Worm (Caenorhabditis elegans) whole organism, L2 larva: ENCODE results near the gene C26B2.8.

Experiments used
- C34F6.9 ChIP-seq: fragments of 150-350 bp; optimal IDR thresholded peaks from 2 replicates; lab custom pipeline; 2014; ENCODE audit warnings: missing biosample characterization, missing genetic modification characterization
- F13H6.1 ChIP-seq: sonication (generic microtip); optimal IDR thresholded peaks from 2 replicates; lab custom pipeline; 2016; ENCODE audit warnings: missing genetic modification characterization, missing compliant biosample characterization
- R02D3.7 ChIP-seq: fragments of 150-350 bp; optimal IDR thresholded peaks from 2 replicates; lab custom pipeline; 2014; ENCODE audit warnings: missing biosample characterization, missing genetic modification characterization
- Y55F3AM.14 ChIP-seq: fragments of 200-800 bp; sonication (Bioruptor generic); optimal IDR thresholded peaks from 2 replicates; lab custom pipeline; 2018; ENCODE audit warnings: mild to moderate bottlenecking, missing genetic modification characterization, missing compliant biosample characterization
- ZK546.5 ChIP-seq: sonication (generic microtip); optimal IDR thresholded peaks from 2 replicates; lab custom pipeline; 2017; ENCODE audit warnings: missing biosample characterization, missing genetic modification characterization
- alr-1 ChIP-seq: fragments of 150-350 bp; optimal IDR thresholded peaks from 2 replicates; lab custom pipeline; 2014; ENCODE audit warnings: missing biosample characterization, missing genetic modification characterization
- aly-2 ChIP-seq: fragments of 150-350 bp; optimal IDR thresholded peaks from 2 replicates; lab custom pipeline; 2014; ENCODE audit warnings: missing biosample characterization, missing genetic modification characterization
- ama-1 ChIP-seq: fragments of 150-350 bp; optimal IDR thresholded peaks from 2 replicates; lab custom pipeline; 2018; ENCODE audit warnings: inconsistent platforms
- blmp-1 ChIP-seq: sonication (generic microtip); optimal IDR thresholded peaks from 2 replicates; lab custom pipeline; 2017; ENCODE audit warnings: missing genetic modification characterization, mild to moderate bottlenecking, missing compliant biosample characterization, antibody characterized with exemption, moderate library complexity; ENCODE audit not compliant: insufficient read depth
- ceh-16 ChIP-seq: fragments of 150-350 bp; optimal IDR thresholded peaks from 2 replicates; lab custom pipeline; 2014; ENCODE audit warnings: missing biosample characterization, missing genetic modification characterization
- ceh-82 ChIP-seq: fragments of 150-350 bp; optimal IDR thresholded peaks from 2 replicates; lab custom pipeline; 2014; ENCODE audit warnings: missing biosample characterization, missing genetic modification characterization
- crh-2 ChIP-seq: sonication (generic microtip); optimal IDR thresholded peaks from 2 replicates; lab custom pipeline; 2017; ENCODE audit warnings: missing biosample characterization, missing genetic modification characterization
- dmd-4 ChIP-seq: sonication (generic microtip); optimal IDR thresholded peaks from 2 replicates; lab custom pipeline; 2017; ENCODE audit warnings: missing biosample characterization, missing genetic modification characterization
- egl-27 ChIP-seq: sonication (generic microtip); optimal IDR thresholded peaks from 3 replicates; lab custom pipeline; 2017; ENCODE audit warnings: missing biosample characterization, missing genetic modification reagents, missing genetic modification characterization
- elt-1 ChIP-seq: fragments of 150-350 bp; optimal IDR thresholded peaks from 2 replicates; lab custom pipeline; 2014; ENCODE audit warnings: missing biosample characterization, missing genetic modification characterization
- elt-3 ChIP-seq: sonication (generic microtip); optimal IDR thresholded peaks from 2 replicates; lab custom pipeline; 2017; ENCODE audit warnings: missing biosample characterization, missing genetic modification characterization
- fos-1 ChIP-seq: fragments of 150-350 bp; optimal IDR thresholded peaks from 2 replicates; lab custom pipeline; 2014; ENCODE audit warnings: missing biosample characterization, missing genetic modification characterization
- gmeb-1 ChIP-seq: fragments of 150-350 bp; optimal IDR thresholded peaks from 2 replicates; lab custom pipeline; 2014; ENCODE audit warnings: missing biosample characterization, missing genetic modification characterization
- lin-11 ChIP-seq: fragments of 150-350 bp; sonication (generic microtip); optimal IDR thresholded peaks from 2 replicates; lab custom pipeline; 2014; ENCODE audit warnings: missing biosample characterization, missing genetic modification characterization, inconsistent platforms, mixed read lengths
- lin-13 ChIP-seq: fragments of 150-350 bp; optimal IDR thresholded peaks from 2 replicates; lab custom pipeline; 2014; ENCODE audit warnings: missing biosample characterization, missing genetic modification reagents, missing genetic modification characterization
- lin-39 ChIP-seq: fragments of 150-350 bp; optimal IDR thresholded peaks from 2 replicates; lab custom pipeline; 2014; ENCODE audit warnings: missing biosample characterization, missing genetic modification reagents, missing genetic modification characterization
- lsy-2 ChIP-seq, 2 experiments: fragments of 150-350 bp in 1 of 2; sonication (generic microtip) in 1 of 2; optimal IDR thresholded peaks; 2 replicates each; lab custom pipeline; 2014 to 2017; ENCODE audit warnings: missing biosample characterization in 2 of 2, missing genetic modification characterization in 2 of 2
- mab-5 ChIP-seq: fragments of 150-350 bp; optimal IDR thresholded peaks from 2 replicates; lab custom pipeline; 2014; ENCODE audit warnings: missing biosample characterization, missing genetic modification characterization
- mbf-1 ChIP-seq: sonication (generic microtip); optimal IDR thresholded peaks from 2 replicates; lab custom pipeline; 2017; ENCODE audit warnings: missing biosample characterization, missing genetic modification characterization
- mdl-1 ChIP-seq, 2 experiments: fragments of 150-350 bp in 1 of 2; sonication (generic microtip) in 1 of 2; optimal IDR thresholded peaks; 2 replicates each; lab custom pipeline; 2017; ENCODE audit warnings: missing biosample characterization in 2 of 2, missing genetic modification characterization in 2 of 2
- nhr-10 ChIP-seq: sonication (generic microtip); optimal IDR thresholded peaks from 2 replicates; lab custom pipeline; 2017; ENCODE audit warnings: missing biosample characterization, missing genetic modification characterization
- nhr-11 ChIP-seq: fragments of 150-350 bp; optimal IDR thresholded peaks from 2 replicates; lab custom pipeline; 2014; ENCODE audit warnings: missing biosample characterization, missing genetic modification characterization
- nhr-12 ChIP-seq: fragments of 150-350 bp; optimal IDR thresholded peaks from 2 replicates; lab custom pipeline; 2014; ENCODE audit warnings: missing biosample characterization, missing genetic modification characterization
- nhr-129 ChIP-seq: fragments of 150-350 bp; optimal IDR thresholded peaks from 2 replicates; lab custom pipeline; 2014; ENCODE audit warnings: missing biosample characterization, missing genetic modification characterization
- nhr-21 ChIP-seq: fragments of 150-350 bp; optimal IDR thresholded peaks from 2 replicates; lab custom pipeline; 2014; ENCODE audit warnings: missing biosample characterization, missing genetic modification characterization
- nhr-23 ChIP-seq: fragments of 150-350 bp; optimal IDR thresholded peaks from 2 replicates; lab custom pipeline; 2014; ENCODE audit warnings: missing biosample characterization, missing genetic modification reagents, missing genetic modification characterization
- nhr-237 ChIP-seq: fragments of 150-350 bp; optimal IDR thresholded peaks from 2 replicates; lab custom pipeline; 2014; ENCODE audit warnings: missing biosample characterization, missing genetic modification characterization
- nhr-25 ChIP-seq: fragments of 150-350 bp; sonication (generic microtip); optimal IDR thresholded peaks from 3 replicates; lab custom pipeline; 2014; ENCODE audit warnings: missing biosample characterization, missing genetic modification characterization
- nhr-6 ChIP-seq: fragments of 150-350 bp; optimal IDR thresholded peaks from 2 replicates; lab custom pipeline; 2014; ENCODE audit warnings: missing biosample characterization, missing genetic modification characterization
- nhr-77 ChIP-seq: fragments of 150-350 bp; optimal IDR thresholded peaks from 2 replicates; lab custom pipeline; 2014; ENCODE audit warnings: missing biosample characterization, missing genetic modification characterization
- peb-1 ChIP-seq: fragments of 150-350 bp; optimal IDR thresholded peaks from 2 replicates; lab custom pipeline; 2014; ENCODE audit warnings: missing biosample characterization, missing genetic modification characterization
- sem-4 ChIP-seq: fragments of 150-350 bp; optimal IDR thresholded peaks from 2 replicates; lab custom pipeline; 2014; ENCODE audit warnings: missing biosample characterization, missing genetic modification reagents, missing genetic modification characterization
- skn-1 ChIP-seq: sonication (generic microtip); optimal IDR thresholded peaks from 2 replicates; lab custom pipeline; 2017; ENCODE audit warnings: missing biosample characterization, missing genetic modification characterization
- sma-3 ChIP-seq: sonication (generic microtip); optimal IDR thresholded peaks from 2 replicates; lab custom pipeline; 2016; ENCODE audit warnings: missing genetic modification reagents, missing genetic modification characterization, missing compliant biosample characterization
- sma-9 ChIP-seq, 2 experiments: fragments of 150-350 bp in 1 of 2; sonication (generic microtip) in 1 of 2; optimal IDR thresholded peaks; 2 replicates each; lab custom pipeline; 2014 to 2016; ENCODE audit warnings: missing genetic modification characterization in 2 of 2, mild to moderate bottlenecking in 1 of 2, missing biosample characterization in 1 of 2, missing compliant biosample characterization in 1 of 2, missing genetic modification reagents in 1 of 2, moderate library complexity in 1 of 2
- snpc-4 ChIP-seq: fragments of 150-350 bp; optimal IDR thresholded peaks from 2 replicates; lab custom pipeline; 2014; ENCODE audit warnings: missing biosample characterization, missing genetic modification characterization
- unc-39 ChIP-seq: fragments of 150-350 bp; optimal IDR thresholded peaks from 2 replicates; lab custom pipeline; 2014; ENCODE audit warnings: missing biosample characterization, missing genetic modification characterization
- unc-55 ChIP-seq: fragments of 150-350 bp; sonication (generic microtip); optimal IDR thresholded peaks from 3 replicates; lab custom pipeline; 2014; ENCODE audit warnings: missing biosample characterization, missing genetic modification reagents, missing genetic modification characterization
- unc-62 ChIP-seq: fragments of 150-350 bp; optimal IDR thresholded peaks from 2 replicates; lab custom pipeline; 2014; ENCODE audit warnings: missing biosample characterization, missing genetic modification reagents, missing genetic modification characterization
- zag-1 ChIP-seq: fragments of 150-350 bp; optimal IDR thresholded peaks from 2 replicates; lab custom pipeline; 2014; ENCODE audit warnings: missing biosample characterization, missing genetic modification characterization
- ztf-1 ChIP-seq: fragments of 200-800 bp; sonication (Bioruptor generic); conservative IDR thresholded peaks from 2 replicates; pipeline ENCODE4 v1.3.6; 2022; ENCODE audit warnings: missing genetic modification characterization, missing compliant biosample characterization
- ztf-11 ChIP-seq: sonication (generic microtip); optimal IDR thresholded peaks from 2 replicates; lab custom pipeline; 2017; ENCODE audit warnings: missing biosample characterization, missing genetic modification characterization
- ztf-4 ChIP-seq: fragments of 150-350 bp; optimal IDR thresholded peaks from 2 replicates; lab custom pipeline; 2014; ENCODE audit warnings: missing biosample characterization, missing genetic modification characterization

Gene C26B2.8

ce11 chrIV:8027293-8027866 lies 13.4 kb downstream of the C26B2.8 start:
- TF ChIP-seq nhr-25 (tag; lab: Kevin White, UChicago) (peak; percentile 9), blmp-1 (tag; lab: Kevin White, UChicago) (peak; percentile 23), nhr-11 (tag; lab: Kevin White, UChicago) (no peak), lsy-2 (tag; optimal IDR thresholded peaks at IDR 0.05; lab: Kevin White, UChicago) (no peak), nhr-10 (tag; lab: Kevin White, UChicago) (no peak), peb-1 (tag; lab: Kevin White, UChicago) (no peak), crh-2 (tag; lab: Kevin White, UChicago) (no peak), nhr-21 (tag; lab: Kevin White, UChicago) (peak; percentile 65), sma-3 (peak; percentile 51), snpc-4 (tag; lab: Kevin White, UChicago) (no peak), sma-9 (GFP tag; optimal IDR thresholded peaks at IDR 0.05; lab: Kevin White, UChicago) (peak; percentile 33), sma-9 (tag; optimal IDR thresholded peaks at IDR 0.05; lab: Kevin White, UChicago) (no peak), elt-3 (no peak), R02D3.7 (tag; lab: Kevin White, UChicago) (no peak), unc-62 (no peak)

- TF ChIP-seq aly-2 (tag; lab: Kevin White, UChicago), result no peak
- no peak for TF ChIP-seq ceh-16 (tag; lab: Kevin White, UChicago)
- TF ChIP-seq C34F6.9 (tag; lab: Kevin White, UChicago), result no peak
- TF ChIP-seq crh-2 (tag; lab: Kevin White, UChicago), result peak; percentile 99
- TF ChIP-seq peb-1 (tag; lab: Kevin White, UChicago), result no peak
- no peak for TF ChIP-seq nhr-77
- no peak for TF ChIP-seq R02D3.7 (tag; lab: Kevin White, UChicago)
- TF ChIP-seq nhr-25 (tag; lab: Kevin White, UChicago), result peak; percentile 95
- TF ChIP-seq ama-1 (lab: Kevin White, UChicago), result peak; percentile 34
- TF ChIP-seq skn-1 (tag; lab: Kevin White, UChicago), result no peak
- peak in 1 of 2 experiments; percentile 33 for TF ChIP-seq lsy-2 (tag; optimal IDR thresholded peaks at IDR 0.05; lab: Kevin White, UChicago)
- no peak for TF ChIP-seq ceh-82 (tag; lab: Kevin White, UChicago)
- TF ChIP-seq fos-1, result peak; percentile 61
- TF ChIP-seq nhr-129 (tag; lab: Kevin White, UChicago), result peak; percentile 65
- no peak for TF ChIP-seq ztf-11
- peak; percentile 78 to 83 for TF ChIP-seq mdl-1 (tag; optimal IDR thresholded peaks at IDR 0.05; lab: Kevin White, UChicago)
- no peak for TF ChIP-seq nhr-23
- peak; percentile 69 for TF ChIP-seq gmeb-1 (tag; lab: Kevin White, UChicago)
- TF ChIP-seq blmp-1 (tag; lab: Kevin White, UChicago), result peak; percentile 89
- TF ChIP-seq elt-3, result no peak
- no peak for TF ChIP-seq unc-55
- TF ChIP-seq Y55F3AM.14, result peak; percentile 55
- no peak for TF ChIP-seq nhr-10 (tag; lab: Kevin White, UChicago)
- TF ChIP-seq alr-1 (tag; lab: Kevin White, UChicago), result no peak
- no peak for TF ChIP-seq nhr-12
- peak; percentile 44 for TF ChIP-seq egl-27 (tag; lab: Kevin White, UChicago)
- TF ChIP-seq nhr-11 (tag; lab: Kevin White, UChicago), result no peak
- TF ChIP-seq ztf-4 (tag; lab: Kevin White, UChicago), result no peak
- TF ChIP-seq mbf-1 (tag; lab: Kevin White, UChicago), result no peak
- TF ChIP-seq elt-1, result no peak
- TF ChIP-seq sma-9 (GFP tag; optimal IDR thresholded peaks at IDR 0.05; lab: Kevin White, UChicago), result peak; percentile 97
- TF ChIP-seq sma-9 (tag; optimal IDR thresholded peaks at IDR 0.05; lab: Kevin White, UChicago), result no peak
- peak; percentile 92 for TF ChIP-seq sma-3
- TF ChIP-seq mab-5 (tag; lab: Kevin White, UChicago), result no peak
- TF ChIP-seq unc-39 (tag; lab: Kevin White, UChicago), result no peak
- no peak for TF ChIP-seq snpc-4 (tag; lab: Kevin White, UChicago)
- TF ChIP-seq lin-13, result no peak
- TF ChIP-seq nhr-237 (tag; lab: Kevin White, UChicago), result no peak
- peak; percentile 67 for TF ChIP-seq F13H6.1
- TF ChIP-seq nhr-21 (tag; lab: Kevin White, UChicago), result peak; percentile 95
- no peak for TF ChIP-seq dmd-4 (tag; lab: Kevin White, UChicago)
- TF ChIP-seq ztf-1 (GFP tag; lab: Robert Waterston, UW), result no peak
- TF ChIP-seq nhr-6, result peak; percentile 69
- TF ChIP-seq lin-39 (tag; lab: Kevin White, UChicago), result no peak
- no peak for TF ChIP-seq lin-11 (tag; lab: Kevin White, UChicago)
- TF ChIP-seq unc-62, result no peak
- no peak for TF ChIP-seq zag-1 (tag; lab: Kevin White, UChicago)
- peak; percentile 12 for TF ChIP-seq sem-4
- TF ChIP-seq ZK546.5, result no peak
Measured at ce11 chrIV:8028372-8028771, 14.4 kb downstream of the C26B2.8 start.
